Worm (Caenorhabditis elegans) whole organism, L4/young adult: ENCODE data around the gene cyy-1.

ENCODE experiments used
- W03F9.2 ChIP-seq: fragments of 150-350 bp; optimal IDR thresholded peaks from 2 replicates; lab custom pipeline; 2014; ENCODE audit warnings: missing biosample characterization, missing genetic modification characterization
- dao-5 ChIP-seq: sonication (generic microtip); optimal IDR thresholded peaks from 2 replicates; lab custom pipeline; 2016; ENCODE audit warnings: missing genotype, missing genetic modification characterization, moderate library complexity, missing compliant biosample characterization
- him-1 ChIP-seq: sonication (generic microtip); optimal IDR thresholded peaks from 2 replicates; lab custom pipeline; 2016; ENCODE audit warnings: missing genotype, missing genetic modification reagents, missing genetic modification characterization, missing compliant biosample characterization

ce11 chrIII:8426271-8426670 lies 20.6 kb downstream of the cyy-1 start, which contains the start of gene cec-1:
- no peak for TF ChIP-seq W03F9.2 (tag; lab: Kevin White, UChicago)
- TF ChIP-seq him-1 (tag; lab: Kevin White, UChicago) = no peak
- TF ChIP-seq dao-5 = no peak
